Worm (Caenorhabditis elegans) whole organism, late embryonic: ENCODE results near the gene ceh-75.
A peak's percentile ranks its signal among the peaks of the same experiment; 100 is the strongest.

Experiments
- C08G9.2 ChIP-seq: sonication (generic microtip); optimal IDR thresholded peaks from 2 replicates; lab custom pipeline; 2016; ENCODE audit warnings: mild to moderate bottlenecking, missing genetic modification characterization, moderate library complexity, missing compliant biosample characterization
- K09A11.1 ChIP-seq: sonication (generic microtip); optimal IDR thresholded peaks from 2 replicates; lab custom pipeline; 2017; ENCODE audit warnings: antibody characterized with exemption, mild to moderate bottlenecking, missing genetic modification characterization, missing compliant biosample characterization; ENCODE audit not compliant: insufficient read depth
- T23F11.4 ChIP-seq: fragments of 200-800 bp; sonication (Bioruptor generic); optimal IDR thresholded peaks from 2 replicates; lab custom pipeline; 2018; ENCODE audit warnings: mild to moderate bottlenecking, missing genetic modification characterization, missing compliant biosample characterization
- Y22D7AL.16 ChIP-seq: sonication (generic microtip); optimal IDR thresholded peaks from 2 replicates; lab custom pipeline; 2016; ENCODE audit warnings: missing genetic modification characterization, missing compliant biosample characterization
- ceh-18 ChIP-seq: sonication (generic microtip); optimal IDR thresholded peaks from 2 replicates; lab custom pipeline; 2016; ENCODE audit warnings: missing genetic modification characterization, missing compliant biosample characterization
- ceh-22 ChIP-seq: sonication (generic microtip); optimal IDR thresholded peaks from 2 replicates; lab custom pipeline; 2017; ENCODE audit warnings: missing biosample characterization, missing genetic modification characterization
- ceh-31 ChIP-seq: sonication (generic microtip); optimal IDR thresholded peaks from 2 replicates; lab custom pipeline; 2016; ENCODE audit warnings: missing genetic modification characterization, missing compliant biosample characterization
- ceh-34 ChIP-seq: sonication (generic microtip); optimal IDR thresholded peaks from 2 replicates; lab custom pipeline; 2016; ENCODE audit warnings: mild to moderate bottlenecking, missing genetic modification characterization, missing compliant biosample characterization
- dmd-4 ChIP-seq: sonication (generic microtip); optimal IDR thresholded peaks from 2 replicates; lab custom pipeline; 2016; ENCODE audit warnings: borderline replicate concordance, missing genetic modification characterization, missing compliant biosample characterization
- elt-2 ChIP-seq: sonication (generic microtip); optimal IDR thresholded peaks from 2 replicates; lab custom pipeline; 2016; ENCODE audit warnings: missing genetic modification reagents, missing genetic modification characterization, missing compliant biosample characterization
- elt-4 ChIP-seq: sonication (generic microtip); optimal IDR thresholded peaks from 2 replicates; lab custom pipeline; 2016; ENCODE audit warnings: missing genetic modification characterization, missing compliant biosample characterization
- eyg-1 ChIP-seq: sonication (generic microtip); optimal IDR thresholded peaks from 2 replicates; lab custom pipeline; 2016; ENCODE audit warnings: missing genotype, missing genetic modification characterization, missing compliant biosample characterization
- fkh-10 ChIP-seq: fragments of 150-350 bp; optimal IDR thresholded peaks from 2 replicates; lab custom pipeline; 2014; ENCODE audit warnings: missing biosample characterization, missing genetic modification reagents, missing genetic modification characterization
- fkh-6 ChIP-seq: sonication (generic microtip); optimal IDR thresholded peaks from 2 replicates; lab custom pipeline; 2016; ENCODE audit warnings: missing genetic modification characterization, missing compliant biosample characterization
- gmeb-2 ChIP-seq: sonication (generic microtip); optimal IDR thresholded peaks from 2 replicates; lab custom pipeline; 2016; ENCODE audit warnings: missing genetic modification characterization, inconsistent platforms, missing compliant biosample characterization
- hlh-15 ChIP-seq: sonication (generic microtip); optimal IDR thresholded peaks from 2 replicates; lab custom pipeline; 2016; ENCODE audit warnings: missing genetic modification characterization, missing compliant biosample characterization
- hlh-30 ChIP-seq: sonication (generic microtip); optimal IDR thresholded peaks from 2 replicates; lab custom pipeline; 2017; ENCODE audit warnings: antibody characterized with exemption, missing genetic modification characterization, missing compliant biosample characterization; ENCODE audit not compliant: insufficient read depth
- hlh-6 ChIP-seq: sonication (generic microtip); optimal IDR thresholded peaks from 2 replicates; lab custom pipeline; 2016; ENCODE audit warnings: missing genotype, missing genetic modification characterization, missing compliant biosample characterization
- hlh-8 ChIP-seq: sonication (generic microtip); optimal IDR thresholded peaks from 2 replicates; lab custom pipeline; 2016; ENCODE audit warnings: missing genotype, missing genetic modification characterization, missing compliant biosample characterization
- lin-11 ChIP-seq: fragments of 200-800 bp; sonication (Bioruptor generic); optimal IDR thresholded peaks from 2 replicates; lab custom pipeline; 2018; ENCODE audit warnings: mild to moderate bottlenecking, missing genetic modification characterization, missing compliant biosample characterization
- madf-2 ChIP-seq: sonication (generic microtip); optimal IDR thresholded peaks from 2 replicates; lab custom pipeline; 2017; ENCODE audit warnings: missing genetic modification characterization, missing compliant biosample characterization
- mec-3 ChIP-seq: sonication (generic microtip); optimal IDR thresholded peaks from 2 replicates; lab custom pipeline; 2016; ENCODE audit warnings: borderline replicate concordance, missing genetic modification characterization, missing compliant biosample characterization
- nfya-1 ChIP-seq: sonication (generic microtip); optimal IDR thresholded peaks from 2 replicates; lab custom pipeline; 2017; ENCODE audit warnings: missing genetic modification characterization, mild to moderate bottlenecking, missing compliant biosample characterization, antibody characterized with exemption, moderate library complexity
- nhr-11 ChIP-seq: fragments of 150-350 bp; optimal IDR thresholded peaks from 2 replicates; lab custom pipeline; 2014; ENCODE audit warnings: missing biosample characterization, missing genetic modification characterization
- nhr-232 ChIP-seq: sonication (generic microtip); optimal IDR thresholded peaks from 2 replicates; lab custom pipeline; 2016; ENCODE audit warnings: missing genetic modification characterization, missing compliant biosample characterization
- pat-9 ChIP-seq: fragments of 200-800 bp; sonication (Bioruptor generic); optimal IDR thresholded peaks from 2 replicates; lab custom pipeline; 2018; ENCODE audit warnings: mild to moderate bottlenecking, missing genetic modification characterization, moderate library complexity, missing compliant biosample characterization
- pha-2 ChIP-seq: sonication (generic microtip); optimal IDR thresholded peaks from 2 replicates; lab custom pipeline; 2017; ENCODE audit warnings: mild to moderate bottlenecking, missing genetic modification characterization, missing compliant biosample characterization
- pha-4 ChIP-seq: fragments of 150-350 bp; optimal IDR thresholded peaks from 2 replicates; lab custom pipeline; 2018; ENCODE audit warnings: missing biosample characterization, missing genetic modification reagents, missing genetic modification characterization
- pros-1 ChIP-seq: fragments of 150-350 bp; optimal IDR thresholded peaks from 2 replicates; lab custom pipeline; 2014; ENCODE audit warnings: missing biosample characterization, missing genetic modification reagents, missing genetic modification characterization
- sox-4 ChIP-seq: sonication (generic microtip); optimal IDR thresholded peaks from 2 replicates; lab custom pipeline; 2017; ENCODE audit warnings: mild to moderate bottlenecking, missing genetic modification characterization, inconsistent platforms, missing compliant biosample characterization
- tbx-2 ChIP-seq: sonication (generic microtip); optimal IDR thresholded peaks from 2 replicates; lab custom pipeline; 2016; ENCODE audit warnings: missing genetic modification characterization, missing compliant biosample characterization
- unc-42 ChIP-seq: sonication (generic microtip); optimal IDR thresholded peaks from 2 replicates; lab custom pipeline; 2016; ENCODE audit warnings: missing genotype, missing genetic modification characterization, missing compliant biosample characterization
- unc-55 ChIP-seq: sonication (generic microtip); optimal IDR thresholded peaks from 2 replicates; lab custom pipeline; 2017; ENCODE audit warnings: missing biosample characterization, missing genetic modification reagents, missing genetic modification characterization
- zip-5 ChIP-seq: sonication (generic microtip); optimal IDR thresholded peaks from 2 replicates; lab custom pipeline; 2016; ENCODE audit warnings: missing genetic modification characterization, missing compliant biosample characterization

The ceh-75 gene

ce11 chrV:9918410-9918809 lies 2.7 kb upstream of the ceh-75 start, which contains the start of gene C50H2.5:
TSS of gene C50H2.5 (plus strand) at chrV:9918710.
- no peak for TF ChIP-seq eyg-1 (tag; lab: Kevin White, UChicago)
- no peak for TF ChIP-seq lin-11 (tag; lab: Kevin White, UChicago)

ce11 chrV:9922481-9922880 lies 1.3 kb downstream of the ceh-75 start, which contains the start of gene C50H2.7:
TSS of gene C50H2.7 (plus strand) at chrV:9922781.
- no peak for TF ChIP-seq T23F11.4 (GFP tag; lab: Kevin White, UChicago)
- TF ChIP-seq Y22D7AL.16: no peak
- no peak for TF ChIP-seq C08G9.2 (tag; lab: Kevin White, UChicago)
- TF ChIP-seq hlh-6: no peak
- TF ChIP-seq madf-2 (tag; lab: Kevin White, UChicago): no peak
- no peak for TF ChIP-seq pat-9 (tag; lab: Kevin White, UChicago)
- TF ChIP-seq dmd-4 (tag; lab: Kevin White, UChicago): no peak

- TF ChIP-seq elt-2 (tag; lab: Kevin White, UChicago) (peak; percentile 18), hlh-15 (tag; lab: Kevin White, UChicago) (no peak), pha-2 (tag; lab: Kevin White, UChicago) (no peak)
- TF ChIP-seq, all 69 proteins: peak for 1
These were observed 3.3 kb downstream of the ceh-75 start for ce11 chrV:9924389-9924788.

DNA sequence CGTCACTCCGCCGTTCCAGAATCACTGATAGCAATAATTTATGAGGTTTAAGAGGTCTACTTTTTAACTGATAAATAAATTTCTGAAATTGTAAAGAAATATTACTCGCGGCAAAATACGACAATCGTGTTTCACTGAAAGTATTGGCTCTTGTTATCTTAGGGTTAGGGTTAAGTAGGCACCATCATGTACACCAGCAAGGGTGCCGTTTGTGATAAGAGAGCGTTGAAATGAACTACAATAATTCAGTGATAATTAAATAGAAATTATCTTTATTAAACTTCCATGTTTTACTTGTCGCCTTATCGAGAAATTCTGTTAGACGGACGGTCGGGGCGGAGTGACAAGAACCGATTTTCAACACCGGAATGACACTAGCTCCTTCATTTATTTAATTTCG lies 4.5 kb downstream of the ceh-75 start:
- no peak for TF ChIP-seq unc-55
- TF ChIP-seq elt-2 (tag; lab: Kevin White, UChicago): peak; percentile 87

ce11 chrV:9926240-9926639 lies 5.1 kb downstream of the ceh-75 start, which contains the start of gene C50H2.13:
TSS of gene C50H2.13 (plus strand) at chrV:9926540.
- TF ChIP-seq fkh-6 (tag; lab: Kevin White, UChicago) (no peak), tbx-2 (no peak), pha-2 (tag; lab: Kevin White, UChicago) (no peak), hlh-6 (no peak), ceh-34 (tag; lab: Kevin White, UChicago) (no peak)

- TF ChIP-seq sox-4 (tag; lab: Kevin White, UChicago) (no peak), gmeb-2 (no peak), ceh-22 (tag; lab: Kevin White, UChicago) (no peak), unc-55 (no peak), pros-1 (tag; lab: Kevin White, UChicago) (no peak), pha-4 (tag; lab: Kevin White, UChicago) (no peak), zip-5 (tag; lab: Kevin White, UChicago) (no peak), nhr-11 (no peak), unc-42 (tag; lab: Kevin White, UChicago) (no peak), ceh-18 (tag; lab: Kevin White, UChicago) (no peak)
These were observed 6.2 kb downstream of the ceh-75 start for ce11 chrV:9927381-9927780.

- no peak for TF ChIP-seq hlh-8
- TF ChIP-seq lin-11 (tag; lab: Kevin White, UChicago): no peak
- no peak for TF ChIP-seq fkh-10 (GFP tag; lab: Kevin White, UChicago)
- TF ChIP-seq Y22D7AL.16: no peak
- no peak for TF ChIP-seq ceh-18 (tag; lab: Kevin White, UChicago)
- no peak for TF ChIP-seq T23F11.4 (GFP tag; lab: Kevin White, UChicago)
- no peak for TF ChIP-seq pha-2 (tag; lab: Kevin White, UChicago)
- peak; percentile 19 for TF ChIP-seq hlh-30
- TF ChIP-seq, all 69 proteins: peak for 1
These were observed 6.8 kb downstream of the ceh-75 start for ce11 chrV:9927954-9928353.

DNA sequence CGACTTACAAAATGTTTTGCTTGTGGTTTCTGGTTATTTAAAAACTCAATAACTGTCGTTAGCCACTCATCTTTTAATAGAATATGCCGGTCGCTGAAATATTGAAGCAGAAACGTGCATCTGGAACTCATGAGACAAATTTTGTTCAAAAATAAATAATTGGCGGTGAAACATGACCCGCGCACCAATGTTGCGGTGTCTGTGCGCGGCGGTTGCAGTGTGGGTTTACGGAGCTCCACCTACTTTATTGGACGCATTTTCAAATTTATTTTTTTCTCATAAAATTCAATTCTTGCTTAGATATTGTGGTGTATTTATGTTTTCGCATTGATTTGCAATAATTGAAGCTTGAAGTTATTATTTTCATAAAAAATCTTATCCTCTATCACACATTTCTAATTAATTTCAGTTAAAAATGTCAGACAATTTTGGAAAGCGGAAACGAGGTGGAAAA lies 9.5 kb downstream of the ceh-75 start, which contains the start of the genes rmh-2 and suds-3:
rmh-2 (minus strand) TSS at position 164 of the 454 bp plus-strand sequence.
suds-3 (plus strand) TSS at position 404 of the 454 bp plus-strand sequence.
- TF ChIP-seq nfya-1 (peak; percentile 43), nhr-11 (no peak), elt-4 (tag; lab: Kevin White, UChicago) (no peak), tbx-2 (peak; percentile 38), fkh-6 (tag; lab: Kevin White, UChicago) (no peak), ceh-34 (tag; lab: Kevin White, UChicago) (peak; percentile 65), gmeb-2 (no peak), elt-2 (tag; lab: Kevin White, UChicago) (peak; percentile 20), mec-3 (tag; lab: Kevin White, UChicago) (no peak), K09A11.1 (tag; lab: Kevin White, UChicago) (peak; percentile 49), ceh-31 (tag; lab: Kevin White, UChicago) (peak; percentile 4), nhr-232 (no peak)
